Fruit fly (Drosophila melanogaster) whole organism: Measurements from ENCODE around the gene Osi13.

Experiments
- CG8478 ChIP-seq: fragments of >200 bp; optimal IDR thresholded peaks from 2 replicates; lab custom pipeline; 2018; ENCODE audit warnings: inconsistent platforms
- Dll ChIP-seq: fragments of >200 bp; optimal IDR thresholded peaks from 2 replicates; lab custom pipeline; 2017
- EcR ChIP-seq, 2 experiments: fragments of >200 bp; optimal IDR thresholded peaks; 2 replicates each; lab custom pipeline; 2017; ENCODE audit warnings: missing biosample characterization in 2 of 2, missing genetic modification characterization in 2 of 2, missing genetic modification reagents in 2 of 2
- pan ChIP-seq: fragments of >200 bp; optimal IDR thresholded peaks from 2 replicates; lab custom pipeline; 2017
- psq ChIP-seq: fragments of >200 bp; optimal IDR thresholded peaks from 2 replicates; lab custom pipeline; 2017
- usp ChIP-seq: fragments of >200 bp; optimal IDR thresholded peaks from 2 replicates; lab custom pipeline; 2017; ENCODE audit warnings: missing biosample characterization, missing genetic modification characterization, mixed read lengths

Osi13 gene

dm6 chr3R:6291437-6291836, at the start of gene Osi13:
Osi13 (plus strand) TSS chr3R:6291737.
- TF ChIP-seq CG8478 (lab: Kevin White, UChicago) (no peak), EcR (GFP tag; optimal IDR thresholded peaks at IDR 0.05; lab: Kevin White, UChicago) (no peak), psq (no peak), Dll (lab: Kevin White, UChicago) (no peak), usp (GFP tag; lab: Kevin White, UChicago) (no peak), pan (lab: Kevin White, UChicago) (no peak)

dm6 chr3R:6244035-6244434, 47.5 kb upstream of the Osi13 start:
- peak; percentile 59 for TF ChIP-seq Dll (lab: Kevin White, UChicago)
- no peak for TF ChIP-seq pan (lab: Kevin White, UChicago)
- TF ChIP-seq usp (GFP tag; lab: Kevin White, UChicago) = no peak
- no peak for TF ChIP-seq psq
- TF ChIP-seq EcR (GFP tag; optimal IDR thresholded peaks at IDR 0.05; lab: Kevin White, UChicago) = no peak

dm6 chr3R:6244986-6245385, 46.6 kb upstream of the Osi13 start:
- TF ChIP-seq EcR (GFP tag; optimal IDR thresholded peaks at IDR 0.05; lab: Kevin White, UChicago) = no peak
- no peak for TF ChIP-seq usp (GFP tag; lab: Kevin White, UChicago)
- no peak for TF ChIP-seq CG8478 (lab: Kevin White, UChicago)
- no peak for TF ChIP-seq pan (lab: Kevin White, UChicago)
- TF ChIP-seq Dll (lab: Kevin White, UChicago) = no peak
- TF ChIP-seq psq = no peak

dm6 chr3R:6248694-6249093, 42.8 kb upstream of the Osi13 start, which contains the start of gene Osi7:
Osi7 (plus strand) TSS chr3R:6248994.
- TF ChIP-seq CG8478 (lab: Kevin White, UChicago) (no peak), pan (lab: Kevin White, UChicago) (no peak)

dm6 chr3R:6252809-6253208, 38.7 kb upstream of the Osi13 start:
- TF ChIP-seq Dll (lab: Kevin White, UChicago) = peak; percentile 64
- TF ChIP-seq psq = no peak

- no peak for TF ChIP-seq psq
- no peak for TF ChIP-seq pan (lab: Kevin White, UChicago)
- TF ChIP-seq Dll (lab: Kevin White, UChicago) = no peak
- TF ChIP-seq CG8478 (lab: Kevin White, UChicago) = no peak
- TF ChIP-seq EcR (GFP tag; optimal IDR thresholded peaks at IDR 0.05; lab: Kevin White, UChicago) = no peak
- no peak for TF ChIP-seq usp (GFP tag; lab: Kevin White, UChicago)
These were observed 37.1 kb upstream of the Osi13 start for dm6 chr3R:6254438-6254837.

dm6 chr3R:6254875-6255274, 36.7 kb upstream of the Osi13 start, which contains the start of gene Osi8:
Osi8 (plus strand) TSS chr3R:6255175.
- TF ChIP-seq psq (no peak), usp (GFP tag; lab: Kevin White, UChicago) (no peak), EcR (GFP tag; optimal IDR thresholded peaks at IDR 0.05; lab: Kevin White, UChicago) (no peak), Dll (lab: Kevin White, UChicago) (no peak), pan (lab: Kevin White, UChicago) (no peak)

dm6 chr3R:6259837-6260236, 31.7 kb upstream of the Osi13 start, which contains the start of gene Osi9:
Osi9 (plus strand) TSS chr3R:6260211.
- TF ChIP-seq psq (no peak), CG8478 (lab: Kevin White, UChicago) (no peak), pan (lab: Kevin White, UChicago) (no peak), usp (GFP tag; lab: Kevin White, UChicago) (no peak), Dll (lab: Kevin White, UChicago) (no peak), EcR (GFP tag; optimal IDR thresholded peaks at IDR 0.05; lab: Kevin White, UChicago) (no peak)

- TF ChIP-seq CG8478 (lab: Kevin White, UChicago) (no peak), EcR (GFP tag; optimal IDR thresholded peaks at IDR 0.05; lab: Kevin White, UChicago) (no peak), psq (no peak), usp (GFP tag; lab: Kevin White, UChicago) (no peak), Dll (lab: Kevin White, UChicago) (no peak), pan (lab: Kevin White, UChicago) (no peak)
These were observed 27.9 kb upstream of the Osi13 start, which contains the start of gene Osi10a for dm6 chr3R:6263658-6264057. Osi10a (plus strand) TSS chr3R:6263958.

dm6 chr3R:6265890-6266289, 25.6 kb upstream of the Osi13 start, which contains the start of gene Osi10b:
Osi10b (plus strand) TSS chr3R:6266190.
- TF ChIP-seq pan (lab: Kevin White, UChicago) (no peak), usp (GFP tag; lab: Kevin White, UChicago) (no peak), psq (no peak), EcR (GFP tag; optimal IDR thresholded peaks at IDR 0.05; lab: Kevin White, UChicago) (no peak), Dll (lab: Kevin White, UChicago) (no peak), CG8478 (lab: Kevin White, UChicago) (no peak)

- no peak for TF ChIP-seq pan (lab: Kevin White, UChicago)
- TF ChIP-seq EcR (GFP tag; optimal IDR thresholded peaks at IDR 0.05; lab: Kevin White, UChicago) = no peak
- no peak for TF ChIP-seq Dll (lab: Kevin White, UChicago)
These were observed 22.9 kb upstream of the Osi13 start, which contains the start of gene Osi11 for dm6 chr3R:6268657-6269056. Osi11 (minus strand) TSS chr3R:6268757.

dm6 chr3R:6269986-6270385, 21.6 kb upstream of the Osi13 start:
- TF ChIP-seq EcR (GFP tag; optimal IDR thresholded peaks at IDR 0.05; lab: Kevin White, UChicago) = no peak
- no peak for TF ChIP-seq CG8478 (lab: Kevin White, UChicago)
- no peak for TF ChIP-seq usp (GFP tag; lab: Kevin White, UChicago)
- TF ChIP-seq pan (lab: Kevin White, UChicago) = no peak
- TF ChIP-seq Dll (lab: Kevin White, UChicago) = no peak
- no peak for TF ChIP-seq psq

dm6 chr3R:6278231-6278630, 13.3 kb upstream of the Osi13 start, which contains the start of gene Osi12:
Osi12 (plus strand) TSS chr3R:6278531.
- TF ChIP-seq usp (GFP tag; lab: Kevin White, UChicago) (no peak), pan (lab: Kevin White, UChicago) (no peak), CG8478 (lab: Kevin White, UChicago) (no peak)
